Fruit fly (Drosophila melanogaster): ENCODE results near the gene bib.
A peak's percentile ranks its signal among the peaks of the same experiment; 100 is the strongest.

The bib gene

DNA sequence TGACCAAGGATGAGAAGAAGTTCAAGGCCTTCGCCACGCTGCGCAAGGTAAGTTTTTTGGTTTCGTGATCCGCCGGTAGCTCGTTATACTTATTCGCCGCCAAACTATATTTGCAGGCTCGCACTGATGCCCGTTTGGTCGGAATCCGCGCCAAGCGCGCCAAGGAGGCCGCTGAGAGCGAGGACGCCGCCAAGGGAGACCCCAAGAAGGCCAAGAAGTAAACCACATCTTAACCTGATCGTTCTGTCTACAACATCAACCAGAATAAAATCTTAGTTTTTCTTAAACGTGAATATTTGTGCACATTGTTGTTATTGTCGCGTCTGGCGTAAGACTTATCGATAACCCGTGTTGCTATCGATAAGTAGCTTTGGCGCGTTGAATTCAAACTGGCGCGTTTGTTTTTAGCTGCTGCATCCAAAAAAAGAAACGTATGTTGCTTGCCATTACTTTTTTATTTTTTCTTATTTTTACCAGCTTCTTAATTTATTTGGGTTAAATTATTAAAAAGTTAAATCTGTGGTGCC lies 16.2 kb upstream of the bib start:
- TF ChIP-seq rn (GFP tag; IDR thresholded peaks at IDR 0.05) (no peak), CG10348 (GFP tag; IDR thresholded peaks at IDR 0.05) (no peak), Pif1B (GFP tag; optimal IDR thresholded peaks at IDR 0.05) (no peak), D1 (tag; optimal IDR thresholded peaks at IDR 0.05) (no peak), CG15710 (tag; optimal IDR thresholded peaks at IDR 0.05) (no peak), CG8159 (tag; optimal IDR thresholded peaks at IDR 0.05) (no peak)

DNA sequence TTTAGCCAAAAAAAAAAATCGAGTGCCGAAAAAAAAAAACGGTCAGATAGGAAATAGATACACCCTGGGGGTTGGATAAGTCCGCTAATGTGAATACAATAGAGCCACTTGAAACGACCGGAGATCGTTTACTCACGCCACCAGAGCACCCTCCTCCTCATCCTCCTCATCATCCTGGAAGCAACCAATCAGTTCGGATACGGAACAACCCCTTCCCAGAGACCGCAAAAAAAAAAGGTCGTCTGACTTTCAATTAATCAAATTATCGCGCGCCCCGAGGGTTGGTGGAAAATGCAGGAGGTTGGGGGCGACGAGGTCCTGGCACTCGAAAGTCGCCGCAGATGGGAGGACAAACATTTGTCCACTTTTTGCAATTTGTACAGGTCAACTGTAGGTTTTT lies 11.8 kb upstream of the bib start:
- TF ChIP-seq CG10348 (GFP tag; IDR thresholded peaks at IDR 0.05) (no peak), CG17806 (tag; optimal IDR thresholded peaks at IDR 0.05) (no peak), CG15710 (tag; optimal IDR thresholded peaks at IDR 0.05) (no peak), rn (GFP tag; IDR thresholded peaks at IDR 0.05) (no peak), CG4496 (GFP tag; IDR thresholded peaks at IDR 0.05) (no peak), CG9948 (tag; optimal IDR thresholded peaks at IDR 0.05) (no peak), D1 (tag; optimal IDR thresholded peaks at IDR 0.05) (no peak), Ets98B (GFP tag; IDR thresholded peaks at IDR 0.05) (no peak), Pif1A (GFP tag; optimal IDR thresholded peaks at IDR 0.05) (no peak), CG8159 (tag; optimal IDR thresholded peaks at IDR 0.05) (no peak), CG34367 (tag; optimal IDR thresholded peaks at IDR 0.05) (no peak), CG8301 (tag; optimal IDR thresholded peaks at IDR 0.05) (no peak), CG32121 (GFP tag; IDR thresholded peaks at IDR 0.05) (no peak), Snoo (tag; optimal IDR thresholded peaks at IDR 0.05) (no peak), EcR (GFP tag; optimal IDR thresholded peaks at IDR 0.05) (no peak), CG14655 (GFP tag; optimal IDR thresholded peaks at IDR 0.05) (no peak), fd96Ca (GFP tag; IDR thresholded peaks at IDR 0.05) (no peak), CG12605 (GFP tag; IDR thresholded peaks at IDR 0.05) (no peak)

DNA sequence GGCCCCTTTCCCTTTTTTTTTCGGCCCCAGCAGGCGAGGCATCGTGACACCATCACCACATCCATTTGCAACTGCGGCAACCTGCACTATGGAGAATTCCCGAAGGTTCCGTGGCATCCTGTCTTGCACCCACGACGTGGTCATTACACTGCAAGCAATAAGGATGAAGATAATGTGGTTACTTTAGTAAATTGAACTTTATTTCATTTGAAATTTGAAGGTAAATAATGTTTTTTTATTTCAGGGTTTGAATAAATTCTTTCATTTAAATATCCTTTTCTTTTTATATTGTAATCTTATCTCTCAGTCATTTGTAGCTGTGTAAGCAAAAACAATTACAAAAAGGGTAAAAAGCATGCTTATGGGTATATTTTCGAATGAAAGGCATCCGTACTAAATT lies 2.6 kb upstream of the bib start:
- TF ChIP-seq CG17806 (tag; optimal IDR thresholded peaks at IDR 0.05) (peak; percentile 72), CG4496 (GFP tag; IDR thresholded peaks at IDR 0.05) (no peak), CG10348 (GFP tag; IDR thresholded peaks at IDR 0.05) (no peak), gl (tag; optimal IDR thresholded peaks at IDR 0.05) (peak; percentile 7), D1 (tag; optimal IDR thresholded peaks at IDR 0.05) (no peak), CG14655 (GFP tag; optimal IDR thresholded peaks at IDR 0.05) (peak; percentile 38), EcR (GFP tag; optimal IDR thresholded peaks at IDR 0.05) (no peak), Pif1B (GFP tag; optimal IDR thresholded peaks at IDR 0.05) (peak; percentile 4), CG15710 (tag; optimal IDR thresholded peaks at IDR 0.05) (peak; percentile 54), Pif1A (GFP tag; optimal IDR thresholded peaks at IDR 0.05) (peak; percentile 4), CG8301 (tag; optimal IDR thresholded peaks at IDR 0.05) (peak; percentile 5), CG9948 (tag; optimal IDR thresholded peaks at IDR 0.05) (peak; percentile 57), CG32121 (GFP tag; IDR thresholded peaks at IDR 0.05) (no peak), Ets98B (GFP tag; IDR thresholded peaks at IDR 0.05) (no peak), rn (GFP tag; IDR thresholded peaks at IDR 0.05) (no peak), CG8159 (tag; optimal IDR thresholded peaks at IDR 0.05) (peak; percentile 72), CG34367 (tag; optimal IDR thresholded peaks at IDR 0.05) (no peak), Snoo (tag; optimal IDR thresholded peaks at IDR 0.05) (peak; percentile 44)

DNA sequence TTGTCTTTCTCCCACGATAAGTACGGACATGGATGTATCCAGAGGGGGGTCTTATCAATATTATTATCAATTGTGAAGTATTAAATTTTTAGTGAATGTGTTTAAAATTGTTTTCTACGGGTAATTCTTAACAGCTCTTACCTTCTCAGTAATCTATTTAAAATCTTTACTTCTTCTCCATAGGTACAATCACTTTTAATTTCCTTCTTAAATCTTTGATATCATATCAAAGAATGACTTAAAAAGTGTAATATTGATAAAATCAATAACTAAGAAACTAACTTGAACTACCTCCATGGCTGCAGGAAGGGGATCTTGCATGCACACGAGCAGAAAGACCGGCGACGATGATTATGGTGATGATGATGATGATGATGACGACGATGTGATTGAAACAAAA lies 1.9 kb upstream of the bib start:
- TF ChIP-seq CG14655 (GFP tag; optimal IDR thresholded peaks at IDR 0.05) (peak; percentile 29), Pif1A (GFP tag; optimal IDR thresholded peaks at IDR 0.05) (peak; percentile 73), CG17806 (tag; optimal IDR thresholded peaks at IDR 0.05) (peak; percentile 70), Ets98B (GFP tag; IDR thresholded peaks at IDR 0.05) (no peak), Snoo (tag; optimal IDR thresholded peaks at IDR 0.05) (peak; percentile 75), Pif1B (GFP tag; optimal IDR thresholded peaks at IDR 0.05) (peak; percentile 55), CG9948 (tag; optimal IDR thresholded peaks at IDR 0.05) (peak; percentile 65), CG34367 (tag; optimal IDR thresholded peaks at IDR 0.05) (peak; percentile 20), CG4496 (GFP tag; IDR thresholded peaks at IDR 0.05) (no peak), CG15710 (tag; optimal IDR thresholded peaks at IDR 0.05) (peak; percentile 64), fd96Ca (GFP tag; IDR thresholded peaks at IDR 0.05) (no peak), CG8159 (tag; optimal IDR thresholded peaks at IDR 0.05) (peak; percentile 81)

DNA sequence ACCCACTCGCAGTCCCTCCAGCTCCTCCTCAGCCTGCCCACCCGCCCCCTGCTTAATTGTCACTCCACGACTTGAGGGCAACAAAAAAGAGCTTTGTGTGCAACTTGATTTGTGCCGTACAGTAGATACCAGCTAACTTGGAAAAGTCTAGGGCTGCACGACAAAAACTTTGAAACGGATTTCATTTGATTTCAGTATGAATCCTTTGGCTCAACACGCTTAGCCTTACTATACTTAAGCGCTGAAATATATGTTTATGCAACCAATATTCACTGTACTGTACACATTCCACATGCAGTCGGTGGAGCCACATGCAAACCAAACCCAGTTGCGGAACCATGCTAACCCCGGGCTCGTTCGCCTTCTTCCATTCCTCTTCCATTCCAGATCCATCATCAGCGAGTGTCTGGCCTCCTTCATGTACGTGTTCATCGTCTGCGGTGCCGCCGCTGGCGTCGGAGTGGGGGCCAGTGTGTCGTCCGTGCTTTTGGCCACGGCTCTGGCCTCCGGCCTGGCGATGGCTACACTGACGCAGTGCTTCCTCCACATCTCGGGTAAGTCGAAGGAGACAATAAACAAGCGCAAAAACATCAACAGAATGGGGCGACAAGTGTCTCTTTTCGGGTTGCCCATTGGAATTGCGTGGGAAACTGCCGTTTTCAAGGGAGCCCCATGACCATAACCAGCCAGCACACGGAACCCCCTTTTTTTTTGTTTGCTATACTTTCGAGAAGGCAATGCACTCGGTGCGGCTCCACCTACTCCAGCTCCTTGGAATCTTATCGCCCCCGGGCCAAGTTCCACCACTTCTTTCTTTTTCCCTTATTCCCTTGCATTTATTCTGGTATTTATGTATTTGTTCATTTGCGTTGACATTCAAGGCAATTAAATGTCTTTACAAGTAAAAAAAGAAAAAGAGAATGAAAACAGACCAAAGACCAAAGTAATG lies 2.2 kb downstream of the bib start:
- TF ChIP-seq CG34367 (tag; optimal IDR thresholded peaks at IDR 0.05), result peak; percentile 92
- TF ChIP-seq CG13204 (GFP tag; optimal IDR thresholded peaks at IDR 0.05), result peak; percentile 89
- peak; percentile 95 for TF ChIP-seq CG4496 (GFP tag; IDR thresholded peaks at IDR 0.05)
- peak; percentile 45 for TF ChIP-seq D1 (tag; optimal IDR thresholded peaks at IDR 0.05)
- 0 out of 2 replicates have a peak, but pooled peaks have one; percentile 28 for TF ChIP-seq CG10348 (GFP tag; IDR thresholded peaks at IDR 0.05)
- peak; percentile 89 for TF ChIP-seq CG32121 (GFP tag; IDR thresholded peaks at IDR 0.05)
- TF ChIP-seq Ets98B (GFP tag; IDR thresholded peaks at IDR 0.05), result peak; percentile 95
- peak; percentile 90 for TF ChIP-seq rn (GFP tag; IDR thresholded peaks at IDR 0.05)
- TF ChIP-seq Snoo (tag; optimal IDR thresholded peaks at IDR 0.05), result peak; percentile 81
- peak; percentile 94 for TF ChIP-seq CG14655 (GFP tag; optimal IDR thresholded peaks at IDR 0.05)
- TF ChIP-seq Pif1B (GFP tag; optimal IDR thresholded peaks at IDR 0.05), result peak; percentile 95
- peak; percentile 93 for TF ChIP-seq Pif1A (GFP tag; optimal IDR thresholded peaks at IDR 0.05)
- TF ChIP-seq CG12605 (GFP tag; IDR thresholded peaks at IDR 0.05), result peak; percentile 90
- peak; percentile 92 for TF ChIP-seq gl (tag; optimal IDR thresholded peaks at IDR 0.05)
- peak; percentile 94 for TF ChIP-seq CG17806 (tag; optimal IDR thresholded peaks at IDR 0.05)
- peak; percentile 76 for TF ChIP-seq EcR (GFP tag; optimal IDR thresholded peaks at IDR 0.05)
- peak; percentile 94 for TF ChIP-seq CG15710 (tag; optimal IDR thresholded peaks at IDR 0.05)
- TF ChIP-seq CG8301 (tag; optimal IDR thresholded peaks at IDR 0.05), result peak; percentile 92
- peak; percentile 92 for TF ChIP-seq CG9948 (tag; optimal IDR thresholded peaks at IDR 0.05)
- peak; percentile 93 for TF ChIP-seq CG8159 (tag; optimal IDR thresholded peaks at IDR 0.05)
- TF ChIP-seq fd96Ca (GFP tag; IDR thresholded peaks at IDR 0.05), result peak; percentile 97
